Worm (Caenorhabditis elegans): ENCODE data around the gene F07B7.7.

DNA sequence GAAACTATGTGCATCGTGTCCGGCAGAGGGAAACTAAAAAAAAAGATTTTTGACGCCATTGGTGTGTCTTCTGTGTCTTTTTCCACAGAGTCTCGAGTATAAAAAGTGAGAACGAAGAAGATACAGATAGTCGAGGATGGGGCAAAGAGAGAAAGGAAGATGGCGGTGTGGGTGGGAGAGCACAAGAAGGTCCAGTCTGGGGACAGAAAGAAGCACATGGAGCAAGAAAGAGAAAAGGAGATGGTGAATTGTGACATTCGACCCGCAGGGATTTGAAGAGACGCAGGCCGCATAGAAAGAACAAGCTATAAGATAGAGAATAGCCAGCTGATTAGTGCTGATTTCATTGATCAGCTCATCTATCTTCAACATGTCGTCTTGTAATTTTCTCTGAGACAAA is 33.2 kb upstream of the F07B7.7 start:
- TF ChIP-seq egl-27 (tag; optimal IDR thresholded peaks at IDR 0.05) (no peak), lin-13 (GFP tag; optimal IDR thresholded peaks at IDR 0.05) (no peak), unc-130 (GFP tag; optimal IDR thresholded peaks at IDR 0.05) (no peak), fos-1 (tag; optimal IDR thresholded peaks at IDR 0.05) (no peak), nhr-25 (tag; optimal IDR thresholded peaks at IDR 0.05; ENCODE audit: borderline replicate concordance, insufficient read depth) (no peak), nhr-237 (tag; optimal IDR thresholded peaks at IDR 0.05) (no peak), nhr-77 (tag; optimal IDR thresholded peaks at IDR 0.05) (no peak), lin-39 (tag; optimal IDR thresholded peaks at IDR 0.05) (no peak), ztf-11 (tag; optimal IDR thresholded peaks at IDR 0.05) (no peak)

All from whole organism, L4 larva.